Worm (Caenorhabditis elegans): ENCODE measurements around the gene ceh-75.

Gene ceh-75

ce11 chrV:9944093-9944492 lies 23.0 kb downstream of the ceh-75 start, which contains the start of gene sre-28:
sre-28 (plus strand) TSS chrV:9944393.
- TF ChIP-seq repo-1 (tag; optimal IDR thresholded peaks at IDR 0.05) (no peak), F52B5.7 (tag; optimal IDR thresholded peaks at IDR 0.05) (no peak), egrh-3 (GFP tag; IDR thresholded peaks at IDR 0.05) (no peak), athp-1 (tag; optimal IDR thresholded peaks at IDR 0.05) (no peak), egl-44 (GFP tag; IDR thresholded peaks at IDR 0.05) (no peak), Y67H2A.10 (GFP tag; conservative IDR thresholded peaks at IDR 0.05) (no peak), nfya-2 (GFP tag; IDR thresholded peaks at IDR 0.05) (no peak), C17E4.6 (GFP tag; IDR thresholded peaks at IDR 0.05) (no peak), mcd-1 (GFP tag; IDR thresholded peaks at IDR 0.05) (no peak), sptf-2 (GFP tag; optimal IDR thresholded peaks at IDR 0.05) (no peak), akir-1 (GFP tag; optimal IDR thresholded peaks at IDR 0.05) (no peak), pha-4 (tag; optimal IDR thresholded peaks at IDR 0.05) (no peak)

- no peak for TF ChIP-seq nfya-1 (tag; optimal IDR thresholded peaks at IDR 0.05; ENCODE audit: borderline replicate concordance, insufficient read depth)
- no peak for TF ChIP-seq nhr-27 (tag; optimal IDR thresholded peaks at IDR 0.05)
- no peak for TF ChIP-seq repo-1 (tag; optimal IDR thresholded peaks at IDR 0.05)
- TF ChIP-seq tbp1 (GFP tag; optimal IDR thresholded peaks at IDR 0.05), result no peak
- no peak for TF ChIP-seq K11D2.4 (GFP tag; IDR thresholded peaks at IDR 0.05)
- TF ChIP-seq atf-7 (tag; optimal IDR thresholded peaks at IDR 0.05), result no peak
- no peak for TF ChIP-seq unc-130 (GFP tag; optimal IDR thresholded peaks at IDR 0.05)
- TF ChIP-seq dox-1 (GFP tag; IDR thresholded peaks at IDR 0.05), result no peak
- no peak for TF ChIP-seq B0035.1 (tag; optimal IDR thresholded peaks at IDR 0.05)
- TF ChIP-seq sptf-2 (GFP tag; optimal IDR thresholded peaks at IDR 0.05), result no peak
- TF ChIP-seq attf-6 (GFP tag; IDR thresholded peaks at IDR 0.05), result no peak
- TF ChIP-seq egl-44 (GFP tag; IDR thresholded peaks at IDR 0.05), result no peak
- TF ChIP-seq egrh-3 (GFP tag; IDR thresholded peaks at IDR 0.05), result no peak
- no peak for TF ChIP-seq bed-1 (GFP tag; IDR thresholded peaks at IDR 0.05)
- no peak for TF ChIP-seq madf-3 (GFP tag; IDR thresholded peaks at IDR 0.05)
Observed at ce11 chrV:9948840-9949239, 27.7 kb downstream of the ceh-75 start, which contains the start of gene nlp-58. nlp-58 (minus strand) TSS chrV:9948940.

- TF ChIP-seq mel-28 (tag; optimal IDR thresholded peaks at IDR 0.05; ENCODE audit: borderline replicate concordance) (no peak), nhr-80 (tag; optimal IDR thresholded peaks at IDR 0.05) (peak; percentile 69), pha-4 (tag; optimal IDR thresholded peaks at IDR 0.05) (no peak)
Observed at ce11 chrV:9950861-9951260, 29.7 kb downstream of the ceh-75 start, which contains the start of gene ttr-46. ttr-46 (plus strand) TSS chrV:9951233.

- TF ChIP-seq nhr-80 (tag; optimal IDR thresholded peaks at IDR 0.05), result no peak
- TF ChIP-seq nhr-90 (tag; optimal IDR thresholded peaks at IDR 0.05), result no peak
- TF ChIP-seq Y79H2A.3 (GFP tag; conservative IDR thresholded peaks at IDR 0.05), result no peak
- no peak for TF ChIP-seq F37B4.10 (GFP tag; IDR thresholded peaks at IDR 0.05)
- no peak for TF ChIP-seq let-526 (GFP tag; IDR thresholded peaks at IDR 0.05)
- TF ChIP-seq ceh-40 (GFP tag; IDR thresholded peaks at IDR 0.05), result no peak
- no peak for TF ChIP-seq lir-1 (GFP tag; conservative IDR thresholded peaks at IDR 0.05)
- TF ChIP-seq ekl-4 (GFP tag; IDR thresholded peaks at IDR 0.05), result no peak
- no peak for TF ChIP-seq madf-6 (GFP tag; IDR thresholded peaks at IDR 0.05)
- TF ChIP-seq lsy-27 (tag; optimal IDR thresholded peaks at IDR 0.05; ENCODE audit: borderline replicate concordance, insufficient read depth), result no peak
- no peak for TF ChIP-seq lin-40 (tag; optimal IDR thresholded peaks at IDR 0.05)
- no peak for TF ChIP-seq snpc-3.4 (tag; optimal IDR thresholded peaks at IDR 0.05)
- TF ChIP-seq ztf-18 (tag; optimal IDR thresholded peaks at IDR 0.05), result no peak
- TF ChIP-seq K11D2.4 (GFP tag; IDR thresholded peaks at IDR 0.05), result no peak
- TF ChIP-seq F55B11.4 (tag; optimal IDR thresholded peaks at IDR 0.05; ENCODE audit: borderline replicate concordance, insufficient read depth), result no peak
- no peak for TF ChIP-seq hlh-26 (GFP tag; conservative IDR thresholded peaks at IDR 0.05)
- TF ChIP-seq F10E7.11 (tag; optimal IDR thresholded peaks at IDR 0.05), result no peak
- no peak for TF ChIP-seq ccch-3 (GFP tag; optimal IDR thresholded peaks at IDR 0.05)
- TF ChIP-seq ZK185.1 (tag; optimal IDR thresholded peaks at IDR 0.05; ENCODE audit: poor library complexity, severe bottlenecking), result no peak
- TF ChIP-seq F52B5.7 (tag; optimal IDR thresholded peaks at IDR 0.05), result no peak
Observed at ce11 chrV:9952396-9952795, 31.3 kb downstream of the ceh-75 start, which contains the start of gene mam-5. mam-5 (plus strand) TSS chrV:9952699.
